Worm (Caenorhabditis elegans) whole organism, L3 larva: ENCODE data around the gene mlt-7.

Source experiments
- ZK546.5 ChIP-seq: sonication (generic microtip); optimal IDR thresholded peaks from 2 replicates; lab custom pipeline; 2017; ENCODE audit warnings: missing biosample characterization, missing genetic modification characterization
- aly-2 ChIP-seq: fragments of 150-350 bp; optimal IDR thresholded peaks from 2 replicates; lab custom pipeline; 2014; ENCODE audit warnings: missing biosample characterization, missing genetic modification characterization
- ama-1 ChIP-seq: fragments of 150-350 bp; optimal IDR thresholded peaks from 2 replicates; lab custom pipeline; 2018
- ceh-28 ChIP-seq: fragments of 150-350 bp; optimal IDR thresholded peaks from 2 replicates; lab custom pipeline; 2014; ENCODE audit warnings: missing biosample characterization, missing genetic modification reagents, missing genetic modification characterization
- ceh-82 ChIP-seq: fragments of 150-350 bp; optimal IDR thresholded peaks from 2 replicates; lab custom pipeline; 2014; ENCODE audit warnings: missing biosample characterization, missing genetic modification characterization
- ceh-9 ChIP-seq: sonication (generic microtip); optimal IDR thresholded peaks from 2 replicates; lab custom pipeline; 2018; ENCODE audit warnings: missing biosample characterization, missing genetic modification characterization
- daf-12 ChIP-seq: fragments of 150-350 bp; optimal IDR thresholded peaks from 2 replicates; lab custom pipeline; 2014; ENCODE audit warnings: missing biosample characterization, missing genetic modification reagents, missing genetic modification characterization
- egl-27 ChIP-seq: sonication (generic microtip); optimal IDR thresholded peaks from 4 replicates; lab custom pipeline; 2017; ENCODE audit warnings: missing biosample characterization, missing genetic modification reagents, missing genetic modification characterization
- egl-5 ChIP-seq: fragments of 150-350 bp; optimal IDR thresholded peaks from 2 replicates; lab custom pipeline; 2017; ENCODE audit warnings: missing biosample characterization, missing genetic modification reagents, missing genetic modification characterization, inconsistent platforms
- elt-1 ChIP-seq: fragments of 150-350 bp; optimal IDR thresholded peaks from 2 replicates; lab custom pipeline; 2014; ENCODE audit warnings: missing biosample characterization, missing genetic modification characterization
- elt-2 ChIP-seq: sonication (generic microtip); optimal IDR thresholded peaks from 2 replicates; lab custom pipeline; 2016; ENCODE audit warnings: missing genetic modification reagents, mild to moderate bottlenecking, missing genetic modification characterization, missing compliant biosample characterization
- elt-3 ChIP-seq, 3 experiments: fragments of 150-350 bp in 1 of 3; sonication (generic microtip) in 2 of 3; optimal IDR thresholded peaks; 2 replicates in 2 of 3; 4 replicates in 1 of 3; lab custom pipeline; 2014 to 2017; ENCODE audit warnings: missing biosample characterization in 3 of 3, missing genetic modification characterization in 3 of 3
- fkh-2 ChIP-seq: fragments of 150-350 bp; optimal IDR thresholded peaks from 2 replicates; lab custom pipeline; 2014; ENCODE audit warnings: missing biosample characterization, missing genetic modification reagents, missing genetic modification characterization
- hmg-11 ChIP-seq: sonication (generic microtip); optimal IDR thresholded peaks from 2 replicates; lab custom pipeline; 2016; ENCODE audit warnings: missing genetic modification characterization, missing compliant biosample characterization
- lin-39 ChIP-seq: fragments of 150-350 bp; optimal IDR thresholded peaks from 2 replicates; lab custom pipeline; 2018; ENCODE audit warnings: missing biosample characterization, missing genetic modification reagents, missing genetic modification characterization
- lsy-12 ChIP-seq: sonication (generic microtip); optimal IDR thresholded peaks from 2 replicates; lab custom pipeline; 2016; ENCODE audit warnings: mild to moderate bottlenecking, missing genetic modification characterization, missing compliant biosample characterization
- nfya-1 ChIP-seq: sonication (generic microtip); optimal IDR thresholded peaks from 2 replicates; lab custom pipeline; 2017; ENCODE audit warnings: missing genetic modification characterization, mild to moderate bottlenecking, missing compliant biosample characterization, antibody characterized with exemption, moderate library complexity; ENCODE audit not compliant: insufficient read depth
- nhr-11 ChIP-seq: fragments of 150-350 bp; optimal IDR thresholded peaks from 2 replicates; lab custom pipeline; 2014; ENCODE audit warnings: missing biosample characterization, missing genetic modification characterization
- nhr-12 ChIP-seq: fragments of 150-350 bp; optimal IDR thresholded peaks from 2 replicates; lab custom pipeline; 2014; ENCODE audit warnings: missing biosample characterization, missing genetic modification characterization
- nhr-23 ChIP-seq: fragments of 150-350 bp; optimal IDR thresholded peaks from 2 replicates; lab custom pipeline; 2014; ENCODE audit warnings: missing biosample characterization, missing genetic modification reagents, missing genetic modification characterization
- nhr-237 ChIP-seq: fragments of 150-350 bp; optimal IDR thresholded peaks from 2 replicates; lab custom pipeline; 2014; ENCODE audit warnings: missing biosample characterization, missing genetic modification characterization
- nhr-25 ChIP-seq: sonication (generic microtip); optimal IDR thresholded peaks from 2 replicates; lab custom pipeline; 2017; ENCODE audit warnings: missing biosample characterization, missing genetic modification characterization
- nhr-43 ChIP-seq: sonication (generic microtip); optimal IDR thresholded peaks from 2 replicates; lab custom pipeline; 2016; ENCODE audit warnings: mild to moderate bottlenecking, missing genetic modification characterization, missing compliant biosample characterization; ENCODE audit not compliant: poor library complexity, severe bottlenecking
- nhr-67 ChIP-seq: fragments of 150-350 bp; optimal IDR thresholded peaks from 2 replicates; lab custom pipeline; 2014; ENCODE audit warnings: missing biosample characterization, missing genetic modification characterization
- nhr-76 ChIP-seq: fragments of 150-350 bp; sonication (generic microtip); optimal IDR thresholded peaks from 5 replicates; lab custom pipeline; 2014; ENCODE audit warnings: missing biosample characterization, missing genetic modification characterization
- nhr-77 ChIP-seq: fragments of 150-350 bp; optimal IDR thresholded peaks from 2 replicates; lab custom pipeline; 2014; ENCODE audit warnings: missing biosample characterization, missing genetic modification characterization
- pha-4 ChIP-seq: fragments of 150-350 bp; optimal IDR thresholded peaks from 2 replicates; lab custom pipeline; 2014; ENCODE audit warnings: missing biosample characterization, missing genetic modification reagents, missing genetic modification characterization
- pqm-1 ChIP-seq: fragments of 150-350 bp; optimal IDR thresholded peaks from 2 replicates; lab custom pipeline; 2017; ENCODE audit warnings: missing biosample characterization, missing genetic modification characterization, inconsistent platforms
- skn-1 ChIP-seq: fragments of 150-350 bp; optimal IDR thresholded peaks from 2 replicates; lab custom pipeline; 2014; ENCODE audit warnings: missing biosample characterization, missing genetic modification characterization
- snpc-4 ChIP-seq: fragments of 150-350 bp; optimal IDR thresholded peaks from 2 replicates; lab custom pipeline; 2014; ENCODE audit warnings: missing biosample characterization, missing genetic modification characterization
- unc-39 ChIP-seq: sonication (generic microtip); optimal IDR thresholded peaks from 4 replicates; lab custom pipeline; 2017; ENCODE audit warnings: missing biosample characterization, missing genetic modification characterization
- unc-62 ChIP-seq: fragments of 150-350 bp; sonication (generic microtip); optimal IDR thresholded peaks from 4 replicates; lab custom pipeline; 2014; ENCODE audit warnings: missing biosample characterization, missing genetic modification reagents, missing genetic modification characterization
- zag-1 ChIP-seq: fragments of 150-350 bp; optimal IDR thresholded peaks from 2 replicates; lab custom pipeline; 2014; ENCODE audit warnings: missing biosample characterization, missing genetic modification characterization
- ztf-4 ChIP-seq: fragments of 150-350 bp; optimal IDR thresholded peaks from 2 replicates; lab custom pipeline; 2014; ENCODE audit warnings: missing biosample characterization, missing genetic modification characterization

mlt-7 gene

DNA sequence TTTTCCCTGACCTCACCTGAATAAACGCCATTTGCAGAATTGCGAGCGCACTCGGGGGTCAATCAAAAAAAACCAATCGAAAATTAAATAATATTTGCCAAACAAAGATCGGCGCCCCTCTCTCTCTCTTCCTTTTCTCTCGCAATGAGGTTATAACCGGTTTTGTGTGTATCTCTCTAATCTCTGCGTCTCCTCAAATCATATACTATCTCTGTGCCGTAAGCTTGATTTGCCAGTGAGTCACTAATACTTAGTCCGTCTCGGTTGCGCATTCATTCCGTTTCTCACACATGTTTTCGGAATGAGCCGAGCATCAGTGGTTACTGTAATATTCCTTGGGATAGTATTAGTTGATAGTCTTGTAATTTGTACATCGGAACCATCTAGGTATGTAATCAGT is 30.7 kb upstream of the mlt-7 start:
- TF ChIP-seq pha-4 (tag; lab: Kevin White, UChicago) = peak; percentile 41
- TF ChIP-seq nfya-1 (tag; lab: Kevin White, UChicago) = no peak
- peak; percentile 54 for TF ChIP-seq nhr-25 (tag; lab: Kevin White, UChicago)

DNA sequence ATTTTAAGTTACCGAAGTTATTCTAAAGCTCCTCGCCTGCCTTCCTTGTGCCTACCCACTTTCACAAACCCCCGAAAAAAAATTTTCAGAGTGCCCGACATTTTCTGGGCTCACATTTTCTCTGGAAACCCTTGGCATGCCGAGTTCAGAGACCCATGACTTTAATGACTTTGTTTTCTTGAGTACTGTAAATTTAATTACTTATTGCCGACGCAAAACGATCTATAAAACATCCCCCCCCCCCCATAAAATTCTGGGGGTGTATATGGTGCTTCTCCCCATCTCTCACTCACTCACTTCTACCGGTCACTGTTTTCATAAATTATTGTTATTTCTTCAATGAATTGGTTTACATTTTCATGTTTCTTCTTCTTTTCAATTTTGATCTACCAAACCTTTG is 24.9 kb upstream of the mlt-7 start, which contains the start of gene try-9:
try-9 (plus strand) TSS at position 301 of the 400 bp plus-strand sequence.
- TF ChIP-seq snpc-4 (no peak), nhr-77 (tag; lab: Kevin White, UChicago) (no peak), ama-1 (no peak), ZK546.5 (tag; lab: Kevin White, UChicago) (no peak), nhr-12 (tag; lab: Kevin White, UChicago) (no peak), zag-1 (no peak), pha-4 (tag; lab: Kevin White, UChicago) (no peak), lsy-12 (tag; lab: Kevin White, UChicago) (no peak), nhr-76 (tag; lab: Kevin White, UChicago) (no peak), nhr-67 (tag; lab: Kevin White, UChicago) (no peak), lin-39 (tag; lab: Kevin White, UChicago) (no peak), ceh-28 (tag; lab: Kevin White, UChicago) (no peak), nhr-43 (tag; lab: Kevin White, UChicago) (no peak), nhr-23 (no peak)

DNA sequence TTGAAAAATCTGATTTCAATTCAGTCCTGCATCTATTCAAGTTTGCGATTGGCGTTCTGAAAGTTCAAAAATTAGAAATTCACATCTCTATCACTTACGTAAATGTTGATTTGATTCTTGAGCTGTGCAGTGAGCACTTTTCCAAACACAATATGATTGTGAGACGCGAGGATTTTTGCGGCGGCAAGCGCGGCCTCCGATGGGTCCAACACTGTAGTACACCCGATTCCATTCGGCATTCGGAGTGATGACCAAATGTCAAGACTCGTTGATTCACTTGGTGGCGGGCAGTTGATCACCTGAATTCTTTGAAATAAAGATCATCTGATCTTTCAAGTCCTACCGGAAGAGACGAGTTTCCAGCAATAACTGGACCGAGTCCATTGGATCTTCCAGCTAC is 23.1 kb upstream of the mlt-7 start:
- no peak for TF ChIP-seq nhr-43 (tag; lab: Kevin White, UChicago)
- TF ChIP-seq fkh-2 (tag; lab: Kevin White, UChicago) = no peak
- no peak for TF ChIP-seq elt-3 (tag; optimal IDR thresholded peaks at IDR 0.05; lab: Kevin White, UChicago)
- TF ChIP-seq aly-2 = no peak
- no peak for TF ChIP-seq unc-62 (GFP tag; lab: Kevin White, UChicago)
- no peak for TF ChIP-seq egl-5 (tag; lab: Kevin White, UChicago)
- TF ChIP-seq elt-1 (tag; lab: Kevin White, UChicago) = no peak
- TF ChIP-seq zag-1 = no peak
- no peak for TF ChIP-seq pha-4 (tag; lab: Kevin White, UChicago)
- no peak for TF ChIP-seq skn-1 (tag; lab: Kevin White, UChicago)
- no peak for TF ChIP-seq unc-39 (tag; lab: Kevin White, UChicago)
- TF ChIP-seq ztf-4 (tag; lab: Kevin White, UChicago) = no peak
- no peak for TF ChIP-seq daf-12 (tag; lab: Kevin White, UChicago)

DNA sequence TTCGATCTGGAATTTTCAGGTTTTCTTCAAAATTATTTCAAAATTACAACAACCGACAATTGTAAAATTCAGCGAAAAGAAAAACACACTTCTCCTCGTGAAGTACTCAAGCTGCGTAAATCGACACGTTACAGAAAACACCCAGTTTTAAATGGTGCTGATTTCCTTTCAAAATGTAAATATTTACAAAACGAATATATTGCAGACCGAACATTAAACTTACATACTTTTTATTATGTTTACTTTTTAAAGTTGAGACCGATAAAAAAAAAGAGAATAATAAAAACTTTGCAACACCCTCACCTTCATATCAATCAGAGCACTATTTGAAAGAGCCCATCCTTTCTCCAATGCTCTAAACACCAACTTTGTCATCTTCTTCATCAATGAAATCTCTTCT is 22.0 kb upstream of the mlt-7 start:
- TF ChIP-seq nhr-237 (tag; lab: Kevin White, UChicago) (no peak), elt-2 (tag; lab: Kevin White, UChicago) (peak; percentile 0), pha-4 (tag; lab: Kevin White, UChicago) (peak; percentile 78)

ce11 chrII:4372406-4372805 is 20.4 kb upstream of the mlt-7 start, which contains the start of gene paic-1:
Gene paic-1, minus strand, starts transcription at chrII:4372525.
- no peak for TF ChIP-seq ZK546.5 (tag; lab: Kevin White, UChicago)
- peak; percentile 21 for TF ChIP-seq nhr-43 (tag; lab: Kevin White, UChicago)
- TF ChIP-seq ama-1 = peak; percentile 82
- TF ChIP-seq nhr-11 (tag; lab: Kevin White, UChicago) = no peak
- TF ChIP-seq pqm-1 (tag; lab: Kevin White, UChicago) = peak; percentile 32
- TF ChIP-seq unc-39 (tag; lab: Kevin White, UChicago) = no peak
- peak; percentile 21 for TF ChIP-seq skn-1 (tag; lab: Kevin White, UChicago)
- TF ChIP-seq pha-4 (tag; lab: Kevin White, UChicago) = peak; percentile 24
- no peak for TF ChIP-seq nfya-1 (tag; lab: Kevin White, UChicago)
- no peak for TF ChIP-seq egl-27
- peak; percentile 80 for TF ChIP-seq elt-2 (tag; lab: Kevin White, UChicago)
- TF ChIP-seq ceh-9 (tag; lab: Kevin White, UChicago) = no peak
- TF ChIP-seq ceh-82 (tag; lab: Kevin White, UChicago) = no peak
- no peak for TF ChIP-seq hmg-11 (tag; lab: Kevin White, UChicago)
